Fruit fly (Drosophila melanogaster) whole organism, embryonic: ENCODE results near the gene Lsd-1.

Source experiments
- Adf1 ChIP-seq: fragments of 200-800 bp; sonication (Bioruptor generic); IDR thresholded peaks from 2 replicates; pipeline ENCODE4 v1.3.6; 2022; ENCODE audit warnings: missing biosample characterization, missing genetic modification characterization
- CG10366 ChIP-seq: fragments of 200-800 bp; sonication (Bioruptor generic); IDR thresholded peaks from 2 replicates; pipeline ENCODE4 v1.3.6; 2022; ENCODE audit warnings: missing biosample characterization, missing genetic modification characterization
- CG12299 ChIP-seq: fragments of 200-800 bp; sonication (Bioruptor generic); optimal IDR thresholded peaks from 2 replicates; lab custom pipeline; 2018; ENCODE audit warnings: missing biosample characterization, mild to moderate bottlenecking, missing genetic modification characterization
- CG18262 ChIP-seq: fragments of 200-800 bp; optimal IDR thresholded peaks from 3 replicates; lab custom pipeline; 2019; ENCODE audit warnings: missing biosample characterization, mild to moderate bottlenecking, missing genetic modification characterization, moderate library complexity
- CG6765 ChIP-seq: fragments of 200-800 bp; sonication (Bioruptor generic); optimal IDR thresholded peaks from 3 replicates; lab custom pipeline; 2017; ENCODE audit warnings: missing biosample characterization, mild to moderate bottlenecking, missing genetic modification characterization
- HmgD ChIP-seq: fragments of 200-800 bp; sonication (Bioruptor generic); optimal IDR thresholded peaks from 3 replicates; lab custom pipeline; 2016; ENCODE audit warnings: missing biosample characterization, missing genetic modification characterization
- Sry-δ ChIP-seq: fragments of 200-800 bp; sonication (Bioruptor generic); optimal IDR thresholded peaks from 2 replicates; lab custom pipeline; 2016; ENCODE audit warnings: missing biosample characterization, missing genetic modification characterization
- kni ChIP-seq: fragments of 200-800 bp; sonication (Bioruptor generic); optimal IDR thresholded peaks from 3 replicates; lab custom pipeline; 2017; ENCODE audit warnings: mild to moderate bottlenecking, missing biosample characterization, missing genetic modification reagents, missing genetic modification characterization
- lbe ChIP-seq: fragments of 200-800 bp; sonication (Bioruptor generic); optimal IDR thresholded peaks from 2 replicates; lab custom pipeline; 2016; ENCODE audit warnings: missing biosample characterization, mild to moderate bottlenecking, missing genetic modification characterization
- slbo ChIP-seq: fragments of 200-800 bp; sonication (Bioruptor generic); IDR thresholded peaks from 2 replicates; pipeline ENCODE4 v1.3.6; 2022; ENCODE audit warnings: missing biosample characterization, missing genetic modification characterization
- ssp ChIP-seq: fragments of 200-800 bp; sonication (Bioruptor generic); IDR thresholded peaks from 2 replicates; pipeline ENCODE4 v1.3.6; 2022; ENCODE audit warnings: missing biosample characterization, missing genetic modification characterization
- wor ChIP-seq: fragments of 200-800 bp; sonication (Bioruptor generic); IDR thresholded peaks from 2 replicates; pipeline ENCODE4 v1.3.6; 2022; ENCODE audit warnings: missing biosample characterization, missing genetic modification characterization

DNA sequence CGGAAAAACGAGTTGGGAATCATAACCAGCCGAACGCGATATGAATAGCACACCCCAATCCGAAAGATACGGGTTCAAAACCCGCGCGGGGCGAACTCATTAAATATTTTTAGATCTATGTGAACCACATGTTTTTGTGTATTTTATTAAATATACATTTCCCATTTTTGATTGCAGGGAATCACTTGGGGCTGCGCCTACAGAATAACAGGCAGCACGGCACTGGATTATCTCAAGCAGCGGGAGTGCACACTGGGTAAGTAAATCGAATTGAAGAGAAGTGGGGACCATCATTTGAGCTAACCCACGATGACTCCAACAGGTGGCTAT is 33.2 kb upstream of the Lsd-1 start:
- TF ChIP-seq Adf1 (GFP tag; lab: Robert Waterston, UW): no peak
- no peak for TF ChIP-seq slbo (GFP tag; lab: Robert Waterston, UW)
- TF ChIP-seq HmgD (GFP tag; lab: Kevin White, UChicago): no peak
- no peak for TF ChIP-seq kni (GFP tag; lab: Kevin White, UChicago)
- TF ChIP-seq Sry-δ: no peak
- no peak for TF ChIP-seq CG10366
- TF ChIP-seq wor (GFP tag; lab: Robert Waterston, UW): no peak
- TF ChIP-seq lbe: no peak
- no peak for TF ChIP-seq CG12299 (tag; lab: Kevin White, UChicago)
- no peak for TF ChIP-seq CG6765 (GFP tag; lab: Kevin White, UChicago)
- no peak for TF ChIP-seq CG18262 (tag; lab: Kevin White, UChicago)
- no peak for TF ChIP-seq ssp (GFP tag; lab: Robert Waterston, UW)
